Fruit fly (Drosophila melanogaster) whole organism, embryonic: ENCODE data around the gene spo.

Source experiments
- ATbp ChIP-seq: fragments of 200-800 bp; sonication (Bioruptor generic); optimal IDR thresholded peaks from 2 replicates; lab custom pipeline; 2017; ENCODE audit warnings: missing biosample characterization, mild to moderate bottlenecking, missing genetic modification characterization, missing genetic modification reagents
- Atf3 ChIP-seq: fragments of 200-800 bp; sonication (Bioruptor generic); optimal IDR thresholded peaks from 3 replicates; lab custom pipeline; 2016; ENCODE audit warnings: missing biosample characterization, missing genetic modification characterization
- Bgb ChIP-seq: fragments of 200-800 bp; sonication (Bioruptor generic); IDR thresholded peaks from 2 replicates; pipeline ENCODE4 v1.3.6; 2022; ENCODE audit warnings: missing biosample characterization, missing genetic modification characterization; ENCODE audit not compliant: partially characterized antibody
- Blimp-1 ChIP-seq: fragments of 200-800 bp; sonication (Bioruptor generic); optimal IDR thresholded peaks from 3 replicates; lab custom pipeline; 2018; ENCODE audit warnings: missing biosample characterization, missing genetic modification characterization, mild to moderate bottlenecking, moderate library complexity, missing genetic modification reagents
- CG10543 ChIP-seq: fragments of 200-800 bp; sonication (Bioruptor generic); optimal IDR thresholded peaks from 3 replicates; lab custom pipeline; 2017; ENCODE audit warnings: missing biosample characterization, mild to moderate bottlenecking, missing genetic modification characterization, moderate library complexity
- CG11504 ChIP-seq: fragments of 200-800 bp; sonication (Bioruptor generic); optimal IDR thresholded peaks from 3 replicates; lab custom pipeline; 2019; ENCODE audit warnings: missing biosample characterization, mild to moderate bottlenecking, missing genetic modification characterization, moderate library complexity
- CG16815 ChIP-seq: fragments of 200-800 bp; sonication (Bioruptor generic); optimal IDR thresholded peaks from 3 replicates; lab custom pipeline; 2017; ENCODE audit warnings: missing biosample characterization, mild to moderate bottlenecking, missing genetic modification characterization
- CG17361 ChIP-seq: fragments of 200-800 bp; sonication (Bioruptor generic); IDR thresholded peaks from 3 replicates; pipeline ENCODE4 v1.3.6; 2022; ENCODE audit warnings: missing biosample characterization, missing genetic modification characterization
- CG17829 ChIP-seq: fragments of 200-800 bp; optimal IDR thresholded peaks from 2 replicates; lab custom pipeline; 2019; ENCODE audit warnings: missing biosample characterization, mild to moderate bottlenecking, missing genetic modification characterization, moderate library complexity
- CG2120 ChIP-seq: fragments of 200-800 bp; sonication (Bioruptor generic); optimal IDR thresholded peaks from 3 replicates; lab custom pipeline; 2016; ENCODE audit warnings: missing biosample characterization, missing genetic modification characterization
- CG2889 ChIP-seq: fragments of 200-800 bp; sonication (Bioruptor generic); IDR thresholded peaks from 3 replicates; pipeline ENCODE4 v1.3.6; 2022; ENCODE audit warnings: missing biosample characterization, missing genetic modification characterization
- CG32532 ChIP-seq: fragments of 200-800 bp; sonication (Bioruptor generic); IDR thresholded peaks from 2 replicates; pipeline ENCODE4 v1.3.6; 2022; ENCODE audit warnings: missing biosample characterization, missing genetic modification characterization
- CG3995 ChIP-seq: fragments of 200-800 bp; sonication (Bioruptor generic); optimal IDR thresholded peaks from 3 replicates; lab custom pipeline; 2016; ENCODE audit warnings: missing biosample characterization, missing genetic modification characterization
- CG4424 ChIP-seq: fragments of 200-800 bp; sonication (Bioruptor generic); optimal IDR thresholded peaks from 3 replicates; lab custom pipeline; 2016; ENCODE audit warnings: missing biosample characterization, missing genetic modification characterization
- CG7928 ChIP-seq: fragments of 200-800 bp; sonication (Bioruptor generic); optimal IDR thresholded peaks from 2 replicates; lab custom pipeline; 2017; ENCODE audit warnings: missing biosample characterization, mild to moderate bottlenecking, missing genetic modification characterization
- CG7987 ChIP-seq: fragments of 200-800 bp; sonication (Bioruptor generic); optimal IDR thresholded peaks from 2 replicates; lab custom pipeline; 2018; ENCODE audit warnings: missing biosample characterization, mild to moderate bottlenecking, missing genetic modification characterization, moderate library complexity
- CHES-1-like ChIP-seq: fragments of 200-800 bp; sonication (Bioruptor generic); optimal IDR thresholded peaks from 2 replicates; lab custom pipeline; 2016; ENCODE audit warnings: missing biosample characterization, missing genetic modification characterization
- CkIIα-i1 ChIP-seq: fragments of 200-800 bp; sonication (Bioruptor generic); IDR thresholded peaks from 2 replicates; pipeline ENCODE4 v1.3.6; 2022; ENCODE audit warnings: missing biosample characterization, missing genetic modification characterization
- D19A ChIP-seq: fragments of 200-800 bp; optimal IDR thresholded peaks from 3 replicates; lab custom pipeline; 2019; ENCODE audit warnings: missing biosample characterization, mild to moderate bottlenecking, missing genetic modification characterization, moderate library complexity
- Eip74EF ChIP-seq, 2 experiments: fragments of 200-800 bp in 1 of 2; fragments of >200 bp in 1 of 2; sonication (Bioruptor generic) in 1 of 2; optimal IDR thresholded peaks; 2 replicates each; lab custom pipeline; 2017 to 2019; ENCODE audit warnings: missing biosample characterization in 2 of 2, missing genetic modification characterization in 2 of 2, mild to moderate bottlenecking in 1 of 2, moderate library complexity in 1 of 2
- H15 ChIP-seq: fragments of 200-800 bp; sonication (Bioruptor generic); IDR thresholded peaks from 3 replicates; pipeline ENCODE4 v1.3.6; 2022; ENCODE audit warnings: missing biosample characterization, missing genetic modification characterization
- Hmx ChIP-seq: fragments of 200-800 bp; sonication (Bioruptor generic); optimal IDR thresholded peaks from 2 replicates; lab custom pipeline; 2016; ENCODE audit warnings: missing biosample characterization, missing genetic modification characterization
- MTF-1 ChIP-seq: fragments of 200-800 bp; sonication (Bioruptor generic); optimal IDR thresholded peaks from 2 replicates; lab custom pipeline; 2018; ENCODE audit warnings: missing biosample characterization, mild to moderate bottlenecking, missing genetic modification characterization, borderline replicate concordance
- Med ChIP-seq: fragments of 200-800 bp; sonication (Bioruptor generic); peaks from one replicate; lab custom pipeline; 2016; ENCODE audit warnings: missing biosample characterization, missing genetic modification characterization, mild to moderate bottlenecking, inconsistent platforms, moderate library complexity
- Sox100B ChIP-seq: fragments of 200-800 bp; sonication (Bioruptor generic); optimal IDR thresholded peaks from 3 replicates; lab custom pipeline; 2018; ENCODE audit warnings: missing biosample characterization, mild to moderate bottlenecking, missing genetic modification characterization
- Sox102F ChIP-seq: fragments of 200-800 bp; sonication (Bioruptor generic); optimal IDR thresholded peaks from 2 replicates; lab custom pipeline; 2018; ENCODE audit warnings: missing biosample characterization, mild to moderate bottlenecking, missing genetic modification characterization, moderate library complexity
- Sry-β ChIP-seq: fragments of 200-800 bp; sonication (Bioruptor generic); optimal IDR thresholded peaks from 2 replicates; lab custom pipeline; 2018; ENCODE audit warnings: missing biosample characterization, mild to moderate bottlenecking, missing genetic modification characterization, moderate library complexity
- Trl ChIP-seq, 3 experiments: fragments of >200 bp in 2 of 3; fragments of 200-800 bp in 1 of 3; sonication (Bioruptor generic) in 1 of 3; optimal IDR thresholded peaks; 2 replicates in 1 of 3; 3 replicates in 2 of 3; lab custom pipeline; 2016 to 2017; ENCODE audit warnings: missing biosample characterization in 1 of 3, missing genetic modification characterization in 1 of 3
- Xbp1 ChIP-seq: fragments of 200-800 bp; sonication (Bioruptor generic); optimal IDR thresholded peaks from 3 replicates; lab custom pipeline; 2016; ENCODE audit warnings: missing biosample characterization, mild to moderate bottlenecking, missing genetic modification characterization
- aop ChIP-seq: fragments of 200-800 bp; sonication (Bioruptor generic); IDR thresholded peaks from 2 replicates; pipeline ENCODE4 v1.3.6; 2022; ENCODE audit warnings: missing biosample characterization, missing genetic modification characterization
- bsh ChIP-seq, 2 experiments: fragments of 200-800 bp; sonication (Bioruptor generic); optimal IDR thresholded peaks; 2 replicates each; lab custom pipeline; 2017 to 2018; ENCODE audit warnings: mild to moderate bottlenecking in 2 of 2, missing biosample characterization in 2 of 2, missing genetic modification characterization in 2 of 2, moderate library complexity in 1 of 2
- cg ChIP-seq: fragments of 200-800 bp; sonication (Bioruptor generic); optimal IDR thresholded peaks from 3 replicates; lab custom pipeline; 2019; ENCODE audit warnings: missing biosample characterization, mild to moderate bottlenecking, missing genetic modification characterization, moderate library complexity
- chinmo ChIP-seq: fragments of 200-800 bp; sonication (Bioruptor generic); IDR thresholded peaks from 4 replicates; pipeline ENCODE4 v1.3.6; 2022; ENCODE audit warnings: missing biosample characterization, missing genetic modification characterization; ENCODE audit not compliant: partially characterized antibody
- ci ChIP-seq: fragments of 200-800 bp; sonication (Bioruptor generic); IDR thresholded peaks from 3 replicates; pipeline ENCODE4 v1.3.6; 2022; ENCODE audit warnings: missing biosample characterization, missing genetic modification characterization
- croc ChIP-seq: fragments of 200-800 bp; sonication (Bioruptor generic); conservative IDR thresholded peaks from 3 replicates; pipeline ENCODE4 v1.3.6; 2022; ENCODE audit warnings: missing biosample characterization, missing genetic modification characterization
- dm ChIP-seq: fragments of 200-800 bp; sonication (Bioruptor generic); optimal IDR thresholded peaks from 3 replicates; lab custom pipeline; 2016; ENCODE audit warnings: missing biosample characterization, missing genetic modification characterization
- dmrt11E ChIP-seq: fragments of 200-800 bp; sonication (Bioruptor generic); optimal IDR thresholded peaks from 3 replicates; lab custom pipeline; 2018; ENCODE audit warnings: missing biosample characterization, mild to moderate bottlenecking, missing genetic modification characterization, moderate library complexity
- ems ChIP-seq: fragments of 200-800 bp; sonication (Bioruptor generic); optimal IDR thresholded peaks from 3 replicates; lab custom pipeline; 2016; ENCODE audit warnings: missing biosample characterization, missing genetic modification characterization
- gfzf ChIP-seq: fragments of 200-800 bp; sonication (Bioruptor generic); optimal IDR thresholded peaks from 2 replicates; lab custom pipeline; 2016; ENCODE audit warnings: missing biosample characterization, mild to moderate bottlenecking, missing genetic modification characterization, moderate library complexity
- gsb ChIP-seq: fragments of 200-800 bp; sonication (Bioruptor generic); IDR thresholded peaks from 2 replicates; pipeline ENCODE4 v1.3.6; 2022; ENCODE audit warnings: missing biosample characterization, missing genetic modification characterization
- nmo ChIP-seq: fragments of 200-800 bp; sonication (Bioruptor generic); optimal IDR thresholded peaks from 2 replicates; lab custom pipeline; 2018; ENCODE audit warnings: missing biosample characterization, mild to moderate bottlenecking, missing genetic modification characterization, moderate library complexity
- oc ChIP-seq: fragments of 200-800 bp; sonication (Bioruptor generic); optimal IDR thresholded peaks from 2 replicates; lab custom pipeline; 2018; ENCODE audit warnings: missing biosample characterization, mild to moderate bottlenecking, missing genetic modification characterization, moderate library complexity
- peb ChIP-seq: fragments of 200-800 bp; sonication (Bioruptor generic); IDR thresholded peaks from 2 replicates; pipeline ENCODE4 v1.3.6; 2022; ENCODE audit warnings: missing biosample characterization, missing genetic modification characterization
- rib ChIP-seq: fragments of 200-800 bp; sonication (Bioruptor generic); IDR thresholded peaks from 2 replicates; pipeline ENCODE4 v1.3.6; 2022; ENCODE audit warnings: missing biosample characterization, missing genetic modification characterization
- ro ChIP-seq: fragments of 200-800 bp; sonication (Bioruptor generic); IDR thresholded peaks from 2 replicates; pipeline ENCODE4 v1.3.6; 2022; ENCODE audit warnings: missing biosample characterization, missing genetic modification characterization
- sqz ChIP-seq: fragments of 200-800 bp; sonication (Bioruptor generic); optimal IDR thresholded peaks from 3 replicates; lab custom pipeline; 2018; ENCODE audit warnings: missing biosample characterization, mild to moderate bottlenecking, missing genetic modification characterization
- trh ChIP-seq: fragments of 200-800 bp; sonication (Bioruptor generic); optimal IDR thresholded peaks from 2 replicates; lab custom pipeline; 2016; ENCODE audit warnings: missing biosample characterization, missing genetic modification characterization
- vvl ChIP-seq: fragments of 200-800 bp; sonication (Bioruptor generic); IDR thresholded peaks from 2 replicates; pipeline ENCODE4 v1.3.6; 2022; ENCODE audit warnings: missing biosample characterization, missing genetic modification characterization
- wor ChIP-seq: fragments of 200-800 bp; sonication (Bioruptor generic); IDR thresholded peaks from 2 replicates; pipeline ENCODE4 v1.3.6; 2022; ENCODE audit warnings: missing biosample characterization, missing genetic modification characterization
- zfh1 ChIP-seq: fragments of 200-800 bp; sonication (Bioruptor generic); IDR thresholded peaks from 3 replicates; pipeline ENCODE4 v1.3.6; 2022; ENCODE audit warnings: missing biosample characterization, missing genetic modification characterization

Gene spo

dm6 chr3L:5610582-5610981 lies 18.2 kb upstream of the spo start (continued):
- TF ChIP-seq chinmo: peak; percentile 58; the same call in 1 of the 4 replicates
- no peak for TF ChIP-seq CG7987 (GFP tag; lab: Kevin White, UChicago)
- no peak for TF ChIP-seq Bgb (GFP tag; lab: Robert Waterston, UW)
- TF ChIP-seq ATbp (GFP tag; lab: Kevin White, UChicago): no peak
- TF ChIP-seq sqz: no peak
- TF ChIP-seq CkIIα-i1 (GFP tag; lab: Robert Waterston, UW): no peak
- TF ChIP-seq cg (GFP tag; lab: Kevin White, UChicago): peak; percentile 37
- TF ChIP-seq oc (tag; lab: Kevin White, UChicago): peak; percentile 13
- no peak for TF ChIP-seq Med
- peak; percentile 5 to 49 for TF ChIP-seq Trl (optimal IDR thresholded peaks at IDR 0.05; lab: Kevin White, UChicago)
- no peak for TF ChIP-seq Trl (GFP tag; optimal IDR thresholded peaks at IDR 0.05; lab: Kevin White, UChicago)
- TF ChIP-seq ci: no peak
- TF ChIP-seq Atf3 (GFP tag; lab: Kevin White, UChicago): no peak
- TF ChIP-seq peb (GFP tag; lab: Robert Waterston, UW): no peak
- no peak for TF ChIP-seq gfzf
- no peak for TF ChIP-seq CG3995 (GFP tag; lab: Kevin White, UChicago)
- no peak for TF ChIP-seq H15 (GFP tag; lab: Robert Waterston, UW)
- TF ChIP-seq Xbp1 (GFP tag; lab: Kevin White, UChicago): no peak
- TF ChIP-seq Eip74EF (GFP tag; optimal IDR thresholded peaks at IDR 0.05; lab: Kevin White, UChicago): peak in 1 of 2 experiments; percentile 84
- no peak for TF ChIP-seq CG11504 (tag; lab: Kevin White, UChicago)
- TF ChIP-seq aop (GFP tag; lab: Robert Waterston, UW): peak; percentile 66; the same call in 1 of the 2 replicates
- no peak for TF ChIP-seq CHES-1-like (GFP tag; lab: Kevin White, UChicago)
- TF ChIP-seq vvl (GFP tag; lab: Robert Waterston, UW): peak; percentile 15; the same call in 1 of the 2 replicates
- TF ChIP-seq nmo: no peak
- peak; percentile 36; the same call in 1 of the 2 replicates for TF ChIP-seq rib
- peak; percentile 16 for TF ChIP-seq Blimp-1
- TF ChIP-seq, all 482 proteins: peak for 12

dm6 chr3L:5609493-5609892 lies 17.1 kb upstream of the spo start:
- TF ChIP-seq wor (no peak), Sox100B (GFP tag; lab: Kevin White, UChicago) (peak; percentile 19), CG4424 (GFP tag; lab: Kevin White, UChicago) (peak; percentile 4), H15 (GFP tag; lab: Robert Waterston, UW) (no peak), dm (GFP tag; lab: Kevin White, UChicago) (no peak), zfh1 (GFP tag; lab: Robert Waterston, UW) (0 out of 3 replicates have a peak, but pooled peaks have one; percentile 39), trh (GFP tag; lab: Kevin White, UChicago) (no peak), nmo (peak; percentile 35), CG16815 (GFP tag; lab: Kevin White, UChicago) (no peak), Sry-β (GFP tag; lab: Kevin White, UChicago) (no peak), MTF-1 (GFP tag; lab: Kevin White, UChicago) (no peak), Hmx (no peak), CG7928 (GFP tag; lab: Kevin White, UChicago) (no peak), ems (no peak), D19A (tag; lab: Kevin White, UChicago) (peak; percentile 3), Sox102F (GFP tag; lab: Kevin White, UChicago) (peak; percentile 50), CG2889 (GFP tag; lab: Robert Waterston, UW) (0 out of 3 replicates have a peak, but pooled peaks have one; percentile 15), croc (GFP tag; lab: Robert Waterston, UW) (no peak), CG10543 (no peak), CG17829 (peak; percentile 30), CG2120 (GFP tag; lab: Kevin White, UChicago) (no peak), CG32532 (GFP tag; lab: Robert Waterston, UW) (no peak), bsh (GFP tag; optimal IDR thresholded peaks at IDR 0.05; lab: Kevin White, UChicago) (peak in 1 of 2 experiments; percentile 61), ro (GFP tag; lab: Robert Waterston, UW) (no peak), gsb (GFP tag; lab: Robert Waterston, UW) (no peak), dmrt11E (tag; lab: Kevin White, UChicago) (peak; percentile 16), CG17361 (GFP tag; lab: Robert Waterston, UW) (0 out of 3 replicates have a peak, but pooled peaks have one; percentile 11)
